Worm (Caenorhabditis elegans) whole organism, late embryonic: ENCODE measurements around the gene acs-17.

ENCODE experiments used
- F13H6.1 ChIP-seq: sonication (generic microtip); optimal IDR thresholded peaks from 2 replicates; lab custom pipeline; 2016; ENCODE audit warnings: missing genetic modification characterization, missing compliant biosample characterization
- elt-2 ChIP-seq: sonication (generic microtip); optimal IDR thresholded peaks from 2 replicates; lab custom pipeline; 2016; ENCODE audit warnings: missing genetic modification reagents, missing genetic modification characterization, missing compliant biosample characterization
- pax-1 ChIP-seq: fragments of 150-350 bp; optimal IDR thresholded peaks from 2 replicates; lab custom pipeline; 2014; ENCODE audit warnings: missing biosample characterization, missing genetic modification characterization
- pha-2 ChIP-seq: sonication (generic microtip); optimal IDR thresholded peaks from 2 replicates; lab custom pipeline; 2017; ENCODE audit warnings: mild to moderate bottlenecking, missing genetic modification characterization, missing compliant biosample characterization

DNA sequence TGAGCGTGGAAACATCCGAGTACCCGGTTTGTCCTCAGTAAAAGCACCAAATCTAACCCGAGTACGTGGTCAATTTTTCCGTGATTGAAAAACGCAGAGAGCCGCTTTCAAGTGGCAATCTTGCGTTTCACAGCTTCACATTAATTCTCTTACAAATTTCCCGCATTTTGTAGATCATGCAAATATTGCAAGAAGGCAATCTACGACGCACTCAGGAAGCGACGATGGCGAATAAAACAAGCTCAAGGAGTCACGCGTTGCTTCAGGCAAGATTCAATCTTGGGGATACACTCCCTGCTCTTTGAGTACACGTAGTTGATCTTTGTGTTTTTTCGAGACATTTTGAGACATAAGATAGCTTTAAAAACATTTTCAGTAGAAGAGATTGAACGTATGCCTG is 43.6 kb upstream of the acs-17 start:
- TF ChIP-seq pha-2 (tag; lab: Kevin White, UChicago) = no peak
- no peak for TF ChIP-seq elt-2
- TF ChIP-seq F13H6.1 (tag; lab: Kevin White, UChicago) = no peak
- TF ChIP-seq pax-1 (tag; lab: Kevin White, UChicago) = no peak
